Worm (Caenorhabditis elegans) whole organism, L4 larva: Measurements from ENCODE around the gene F43H9.4.
A peak's percentile ranks its signal among the peaks of the same experiment; 100 is the strongest.

Experiments used
- D1046.2 ChIP-seq: fragments of 200-800 bp; sonication (Bioruptor generic); IDR thresholded peaks from 2 replicates; pipeline ENCODE4 v1.3.6; 2022; ENCODE audit warnings: missing genetic modification characterization, missing compliant biosample characterization
- F49E8.2 ChIP-seq: sonication (generic microtip); optimal IDR thresholded peaks from 2 replicates; lab custom pipeline; 2016; ENCODE audit warnings: missing compliant biosample characterization, mild to moderate bottlenecking, missing genetic modification characterization, borderline replicate concordance
- Y105C5A.15 ChIP-seq: fragments of 200-800 bp; sonication (Bioruptor generic); IDR thresholded peaks from 2 replicates; pipeline ENCODE4 v1.3.6; 2022; ENCODE audit warnings: missing genetic modification characterization, missing compliant biosample characterization
- Y5F2A.4 ChIP-seq: fragments of 200-800 bp; sonication (Bioruptor generic); optimal IDR thresholded peaks from 2 replicates; lab custom pipeline; 2018; ENCODE audit warnings: mild to moderate bottlenecking, missing genetic modification characterization, missing compliant biosample characterization
- Y75B8A.6 ChIP-seq: fragments of 200-800 bp; sonication (Bioruptor generic); IDR thresholded peaks from 2 replicates; pipeline ENCODE4 v1.3.6; 2022; ENCODE audit warnings: missing genetic modification reagents, missing genetic modification characterization, missing compliant biosample characterization
- ZK337.2 ChIP-seq: fragments of 200-800 bp; sonication (Bioruptor generic); IDR thresholded peaks from 2 replicates; pipeline ENCODE4 v1.3.6; 2022; ENCODE audit warnings: missing genetic modification reagents, missing genetic modification characterization, missing compliant biosample characterization
- aly-2 ChIP-seq: sonication (generic microtip); optimal IDR thresholded peaks from 2 replicates; lab custom pipeline; 2018; ENCODE audit warnings: missing biosample characterization, missing genetic modification characterization
- ama-1 ChIP-seq: fragments of 150-350 bp; optimal IDR thresholded peaks from 2 replicates; lab custom pipeline; 2014; ENCODE audit warnings: inconsistent platforms, mixed read lengths
- ceh-20 ChIP-seq: fragments of 200-800 bp; sonication (Bioruptor generic); IDR thresholded peaks from 2 replicates; pipeline ENCODE4 v1.3.6; 2022; ENCODE audit warnings: missing genetic modification reagents, missing genetic modification characterization, missing compliant biosample characterization
- ceh-32 ChIP-seq: sonication (generic microtip); optimal IDR thresholded peaks from 2 replicates; lab custom pipeline; 2016; ENCODE audit warnings: mild to moderate bottlenecking, missing genetic modification characterization, missing compliant biosample characterization; ENCODE audit not compliant: poor library complexity
- ceh-62 ChIP-seq: sonication (generic microtip); optimal IDR thresholded peaks from 2 replicates; lab custom pipeline; 2017; ENCODE audit warnings: missing biosample characterization, missing genetic modification characterization
- ctbp-1 ChIP-seq: fragments of 200-800 bp; sonication (Bioruptor generic); IDR thresholded peaks from 2 replicates; pipeline ENCODE4 v1.3.6; 2022; ENCODE audit warnings: missing genetic modification reagents, missing genetic modification characterization, missing compliant biosample characterization
- daf-16 ChIP-seq, 3 experiments: sonication (generic microtip); optimal IDR thresholded peaks; 2 replicates each; lab custom pipeline; 2016 to 2017; ENCODE audit warnings: missing genetic modification characterization in 3 of 3, missing genetic modification reagents in 3 of 3, mild to moderate bottlenecking in 2 of 3, missing compliant biosample characterization in 2 of 3, missing biosample characterization in 1 of 3, moderate library complexity in 1 of 3
- dmd-9 ChIP-seq: fragments of 200-800 bp; sonication (Bioruptor generic); IDR thresholded peaks from 2 replicates; pipeline ENCODE4 v1.3.6; 2022; ENCODE audit warnings: missing genetic modification reagents, missing genetic modification characterization, missing compliant biosample characterization
- dve-1 ChIP-seq: sonication (generic microtip); optimal IDR thresholded peaks from 2 replicates; lab custom pipeline; 2017; ENCODE audit warnings: antibody characterized with exemption, mild to moderate bottlenecking, missing genetic modification characterization, missing compliant biosample characterization; ENCODE audit not compliant: insufficient read depth
- fkh-10 ChIP-seq: fragments of 150-350 bp; optimal IDR thresholded peaks from 2 replicates; lab custom pipeline; 2014; ENCODE audit warnings: missing biosample characterization, missing genetic modification reagents, missing genetic modification characterization
- hlh-11 ChIP-seq: fragments of 200-800 bp; sonication (Bioruptor generic); optimal IDR thresholded peaks from 2 replicates; lab custom pipeline; 2018; ENCODE audit warnings: mild to moderate bottlenecking, missing genetic modification characterization, missing compliant biosample characterization
- hmg-1.1 ChIP-seq: fragments of 200-800 bp; sonication (Bioruptor generic); IDR thresholded peaks from 2 replicates; pipeline ENCODE4 v1.3.6; 2022; ENCODE audit warnings: missing genetic modification reagents, missing genetic modification characterization, missing compliant biosample characterization
- jun-1 ChIP-seq: fragments of 150-350 bp; optimal IDR thresholded peaks from 2 replicates; lab custom pipeline; 2014; ENCODE audit warnings: missing biosample characterization, missing genetic modification reagents, missing genetic modification characterization
- lim-7 ChIP-seq: fragments of 200-800 bp; sonication (Bioruptor generic); IDR thresholded peaks from 2 replicates; pipeline ENCODE4 v1.3.6; 2022; ENCODE audit warnings: missing genetic modification characterization, missing compliant biosample characterization
- lin-13 ChIP-seq: fragments of 150-350 bp; optimal IDR thresholded peaks from 2 replicates; lab custom pipeline; 2014; ENCODE audit warnings: missing biosample characterization, missing genetic modification reagents, missing genetic modification characterization
- lin-29 ChIP-seq: fragments of 200-800 bp; sonication (Bioruptor generic); IDR thresholded peaks from 2 replicates; pipeline ENCODE4 v1.3.6; 2022; ENCODE audit warnings: missing genetic modification reagents, missing genetic modification characterization, missing compliant biosample characterization
- lin-38 ChIP-seq: fragments of 200-800 bp; sonication (Bioruptor generic); IDR thresholded peaks from 2 replicates; pipeline ENCODE4 v1.3.6; 2022; ENCODE audit warnings: missing genetic modification reagents, missing genetic modification characterization, missing compliant biosample characterization
- lin-39 ChIP-seq: fragments of 150-350 bp; optimal IDR thresholded peaks from 2 replicates; lab custom pipeline; 2014; ENCODE audit warnings: missing biosample characterization, missing genetic modification reagents, missing genetic modification characterization
- lsy-2 ChIP-seq, 2 experiments: fragments of 150-350 bp in 1 of 2; sonication (generic microtip) in 1 of 2; optimal IDR thresholded peaks; 2 replicates each; lab custom pipeline; 2014 to 2017; ENCODE audit warnings: missing biosample characterization in 2 of 2, missing genetic modification characterization in 2 of 2
- madf-5 ChIP-seq, 2 experiments: fragments of 200-800 bp; sonication (Bioruptor generic); IDR thresholded peaks; 2 replicates each; pipeline ENCODE4 v1.3.6; 2022; ENCODE audit warnings: missing compliant biosample characterization in 2 of 2, missing genetic modification characterization in 2 of 2
- mep-1 ChIP-seq: fragments of 150-350 bp; sonication (generic microtip); optimal IDR thresholded peaks from 3 replicates; lab custom pipeline; 2014; ENCODE audit warnings: missing biosample characterization, missing genetic modification characterization
- mes-2 ChIP-seq: sonication (generic microtip); optimal IDR thresholded peaks from 2 replicates; lab custom pipeline; 2016; ENCODE audit warnings: missing genotype, mild to moderate bottlenecking, missing genetic modification characterization, missing compliant biosample characterization; ENCODE audit not compliant: poor library complexity, severe bottlenecking
- mxl-2 ChIP-seq: fragments of 200-800 bp; sonication (Bioruptor generic); conservative IDR thresholded peaks from 2 replicates; pipeline ENCODE4 v1.3.6; 2022; ENCODE audit warnings: missing genetic modification reagents, missing genetic modification characterization, missing compliant biosample characterization
- mxl-3 ChIP-seq: fragments of 200-800 bp; sonication (Bioruptor generic); optimal IDR thresholded peaks from 2 replicates; lab custom pipeline; 2018; ENCODE audit warnings: mild to moderate bottlenecking, missing genetic modification characterization, missing compliant biosample characterization
- nhr-102 ChIP-seq: sonication (generic microtip); optimal IDR thresholded peaks from 2 replicates; lab custom pipeline; 2016; ENCODE audit warnings: mild to moderate bottlenecking, missing genetic modification characterization, moderate library complexity, missing compliant biosample characterization
- nhr-111 ChIP-seq: fragments of 200-800 bp; sonication (Bioruptor generic); optimal IDR thresholded peaks from 2 replicates; lab custom pipeline; 2018; ENCODE audit warnings: mild to moderate bottlenecking, missing genetic modification characterization, missing compliant biosample characterization
- nhr-76 ChIP-seq: fragments of 150-350 bp; optimal IDR thresholded peaks from 2 replicates; lab custom pipeline; 2014; ENCODE audit warnings: missing biosample characterization, missing genetic modification characterization
- nhr-77 ChIP-seq: fragments of 150-350 bp; optimal IDR thresholded peaks from 2 replicates; lab custom pipeline; 2014; ENCODE audit warnings: missing biosample characterization, missing genetic modification characterization
- pha-4 ChIP-seq, 2 experiments: fragments of 150-350 bp in 1 of 2; fragments of 200-800 bp in 1 of 2; sonication (Bioruptor generic) in 1 of 2; IDR thresholded peaks in 1 of 2; optimal IDR thresholded peaks in 1 of 2; 2 replicates each; pipeline versions ENCODE4 v1.3.6 to Lab custom; 2014 to 2022; ENCODE audit warnings: missing genetic modification characterization in 2 of 2, missing genetic modification reagents in 2 of 2, missing biosample characterization in 1 of 2, missing compliant biosample characterization in 1 of 2
- saeg-2 ChIP-seq: fragments of 200-800 bp; sonication (Bioruptor generic); IDR thresholded peaks from 2 replicates; pipeline ENCODE4 v1.3.6; 2022; ENCODE audit warnings: missing genetic modification reagents, missing genetic modification characterization, missing compliant biosample characterization
- set-16 ChIP-seq: fragments of 200-800 bp; sonication (Bioruptor generic); IDR thresholded peaks from 2 replicates; pipeline ENCODE4 v1.3.6; 2022; ENCODE audit warnings: missing genetic modification reagents, missing genetic modification characterization, missing compliant biosample characterization
- skn-1 ChIP-seq: fragments of 150-350 bp; optimal IDR thresholded peaks from 2 replicates; lab custom pipeline; 2014; ENCODE audit warnings: missing biosample characterization, missing genetic modification characterization
- snpc-1.2 ChIP-seq: fragments of 200-800 bp; sonication (Bioruptor generic); IDR thresholded peaks from 2 replicates; pipeline ENCODE4 v1.3.6; 2022; ENCODE audit warnings: missing genetic modification reagents, missing genetic modification characterization, missing compliant biosample characterization
- spr-1 ChIP-seq: sonication (generic microtip); optimal IDR thresholded peaks from 2 replicates; lab custom pipeline; 2016; ENCODE audit warnings: mild to moderate bottlenecking, missing genetic modification characterization, missing compliant biosample characterization
- tag-97 ChIP-seq: fragments of 200-800 bp; sonication (Bioruptor generic); IDR thresholded peaks from 2 replicates; pipeline ENCODE4 v1.3.6; 2022; ENCODE audit warnings: missing genetic modification characterization, missing compliant biosample characterization
- unc-130 ChIP-seq: sonication (generic microtip); optimal IDR thresholded peaks from 2 replicates; lab custom pipeline; 2016; ENCODE audit warnings: missing genetic modification reagents, missing genetic modification characterization, missing compliant biosample characterization
- unc-39 ChIP-seq: sonication (generic microtip); optimal IDR thresholded peaks from 2 replicates; lab custom pipeline; 2017; ENCODE audit warnings: missing biosample characterization, missing genetic modification characterization
- vab-7 ChIP-seq: fragments of 200-800 bp; sonication (Bioruptor generic); IDR thresholded peaks from 2 replicates; pipeline ENCODE4 v1.3.6; 2022; ENCODE audit warnings: missing genetic modification reagents, missing genetic modification characterization, missing compliant biosample characterization
- ztf-11 ChIP-seq: fragments of 150-350 bp; optimal IDR thresholded peaks from 2 replicates; lab custom pipeline; 2014; ENCODE audit warnings: missing biosample characterization, missing genetic modification characterization
- ztf-7 ChIP-seq: fragments of 150-350 bp; optimal IDR thresholded peaks from 2 replicates; lab custom pipeline; 2014; ENCODE audit warnings: missing biosample characterization, missing genetic modification characterization

The F43H9.4 gene

DNA sequence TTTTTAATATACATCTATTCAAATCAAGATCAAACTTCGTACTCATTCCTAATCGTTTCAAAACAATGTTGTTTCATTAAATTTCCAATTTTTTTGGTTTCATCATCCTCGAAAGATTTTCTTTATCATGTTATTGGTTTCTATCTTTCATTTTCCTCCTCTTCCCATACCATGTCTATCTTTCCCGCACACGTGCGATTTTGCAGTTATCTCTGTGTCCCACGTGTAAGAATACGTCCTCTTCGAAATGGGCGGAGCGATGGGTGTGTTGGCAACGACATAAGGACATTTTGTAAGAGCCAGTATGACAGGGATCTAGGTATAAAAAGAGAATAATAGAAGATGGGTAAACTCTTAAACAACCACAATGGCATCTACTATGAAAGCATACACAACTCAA is at the start of gene F43H9.4 (continued):
- TF ChIP-seq dve-1 (tag; lab: Kevin White, UChicago) (no peak), ctbp-1 (GFP tag; lab: Robert Waterston, UW) (no peak), daf-16 (GFP tag; optimal IDR thresholded peaks at IDR 0.05; lab: Kevin White, UChicago) (no peak), daf-16 (tag; optimal IDR thresholded peaks at IDR 0.05; lab: Kevin White, UChicago) (no peak)
- TF ChIP-seq, all 104 proteins: peak for 11

- no peak for TF ChIP-seq unc-39 (tag; lab: Kevin White, UChicago)
- TF ChIP-seq pha-4 (GFP tag; IDR thresholded peaks at IDR 0.05; lab: Robert Waterston, UW) = 0 out of 2 replicates have a peak, but pooled peaks have one; percentile 27
- TF ChIP-seq pha-4 (tag; optimal IDR thresholded peaks at IDR 0.05; lab: Kevin White, UChicago) = no peak
- TF ChIP-seq ama-1 (lab: Kevin White, UChicago) = no peak
- TF ChIP-seq mxl-2 (GFP tag; lab: Robert Waterston, UW) = no peak
- no peak for TF ChIP-seq Y105C5A.15
- no peak for TF ChIP-seq daf-16 (GFP tag; optimal IDR thresholded peaks at IDR 0.05; lab: Kevin White, UChicago)
- peak; percentile 39 for TF ChIP-seq daf-16 (tag; optimal IDR thresholded peaks at IDR 0.05; lab: Kevin White, UChicago)
- no peak for TF ChIP-seq lin-13 (GFP tag; lab: Kevin White, UChicago)
- TF ChIP-seq lsy-2 (tag; optimal IDR thresholded peaks at IDR 0.05; lab: Kevin White, UChicago) = peak in 1 of 2 experiments; percentile 23
- TF ChIP-seq D1046.2 (GFP tag; lab: Robert Waterston, UW) = no peak
- no peak for TF ChIP-seq snpc-1.2 (GFP tag; lab: Robert Waterston, UW)
- no peak for TF ChIP-seq ztf-7 (tag; lab: Kevin White, UChicago)
- TF ChIP-seq hlh-11 = peak; percentile 44
- no peak for TF ChIP-seq vab-7 (GFP tag; lab: Robert Waterston, UW)
- no peak for TF ChIP-seq ceh-32
- TF ChIP-seq F49E8.2 = no peak
- peak; percentile 52 for TF ChIP-seq mes-2 (tag; lab: Kevin White, UChicago)
- TF ChIP-seq set-16 (GFP tag; lab: Robert Waterston, UW) = no peak
- no peak for TF ChIP-seq nhr-76 (tag; lab: Kevin White, UChicago)
- no peak for TF ChIP-seq ceh-20 (GFP tag; lab: Robert Waterston, UW)
- TF ChIP-seq skn-1 (tag; lab: Kevin White, UChicago) = no peak
- TF ChIP-seq saeg-2 (GFP tag; lab: Robert Waterston, UW) = no peak
- peak; percentile 58 for TF ChIP-seq dve-1 (tag; lab: Kevin White, UChicago)
- TF ChIP-seq nhr-102 (tag; lab: Kevin White, UChicago) = no peak
- no peak for TF ChIP-seq nhr-77 (tag; lab: Kevin White, UChicago)
- TF ChIP-seq fkh-10 (GFP tag; lab: Kevin White, UChicago) = peak; percentile 16
- no peak for TF ChIP-seq madf-5 (GFP tag; IDR thresholded peaks at IDR 0.05; lab: Robert Waterston, UW)
- TF ChIP-seq lin-38 (GFP tag; lab: Robert Waterston, UW) = no peak
- TF ChIP-seq mxl-3 (GFP tag; lab: Kevin White, UChicago) = peak; percentile 37
- TF ChIP-seq Y75B8A.6 (GFP tag; lab: Robert Waterston, UW) = no peak
- no peak for TF ChIP-seq ZK337.2 (GFP tag; lab: Robert Waterston, UW)
- TF ChIP-seq dmd-9 (GFP tag; lab: Robert Waterston, UW) = no peak
- no peak for TF ChIP-seq ceh-62 (tag; lab: Kevin White, UChicago)
- TF ChIP-seq nhr-111 = no peak
- TF ChIP-seq Y5F2A.4 = no peak
- TF ChIP-seq aly-2 (tag; lab: Kevin White, UChicago) = no peak
- TF ChIP-seq jun-1 = no peak
- TF ChIP-seq hmg-1.1 (GFP tag; lab: Robert Waterston, UW) = no peak
- TF ChIP-seq ztf-11 = no peak
- TF ChIP-seq tag-97 = no peak
- no peak for TF ChIP-seq lin-29 (GFP tag; lab: Robert Waterston, UW)
- no peak for TF ChIP-seq spr-1 (tag; lab: Kevin White, UChicago)
- TF ChIP-seq lin-39 (tag; lab: Kevin White, UChicago) = no peak
- peak; percentile 20 for TF ChIP-seq mep-1 (tag; lab: Kevin White, UChicago)
- TF ChIP-seq lim-7 = no peak
- TF ChIP-seq unc-130 = no peak
- TF ChIP-seq ctbp-1 (GFP tag; lab: Robert Waterston, UW) = 0 out of 2 replicates have a peak, but pooled peaks have one; percentile 10
These were observed 48.6 kb upstream of the F43H9.4 start, which contains the start of gene let-413 for ce11 chrV:7977701-7978461. TSS of gene let-413 (minus strand) at chrV:7977776.
